Worm (Caenorhabditis elegans) whole organism, young adult: ENCODE results near the gene act-3.

ENCODE experiments used
- B0261.1 ChIP-seq: sonication (generic microtip); optimal IDR thresholded peaks from 2 replicates; lab custom pipeline; 2016; ENCODE audit warnings: mild to moderate bottlenecking, missing genetic modification characterization, moderate library complexity, missing compliant biosample characterization
- C06A6.2 ChIP-seq: fragments of 200-800 bp; sonication (Bioruptor generic); conservative IDR thresholded peaks from 2 replicates; pipeline ENCODE4 v1.3.6; 2022; ENCODE audit warnings: missing genetic modification characterization, missing compliant biosample characterization
- F23B12.7 ChIP-seq: sonication (generic microtip); optimal IDR thresholded peaks from 2 replicates; lab custom pipeline; 2017; ENCODE audit warnings: missing genetic modification characterization, mild to moderate bottlenecking, missing compliant biosample characterization, antibody characterized with exemption, moderate library complexity; ENCODE audit not compliant: insufficient read depth
- cebp-2 ChIP-seq: fragments of 200-800 bp; sonication (Bioruptor generic); IDR thresholded peaks from 2 replicates; pipeline ENCODE4 v1.3.6; 2022; ENCODE audit warnings: missing genetic modification characterization, missing compliant biosample characterization
- him-1 ChIP-seq: sonication (generic microtip); optimal IDR thresholded peaks from 2 replicates; lab custom pipeline; 2016; ENCODE audit warnings: missing genotype, missing genetic modification reagents, missing genetic modification characterization, missing compliant biosample characterization
- hlh-12 ChIP-seq: sonication (generic microtip); optimal IDR thresholded peaks from 2 replicates; lab custom pipeline; 2016; ENCODE audit warnings: missing genetic modification characterization, missing compliant biosample characterization
- lin-35 ChIP-seq, 3 experiments: fragments of 150-350 bp in 2 of 3; sonication (generic microtip) in 1 of 3; optimal IDR thresholded peaks; 2 replicates each; lab custom pipeline; 2014 to 2018; ENCODE audit warnings: missing biosample characterization in 3 of 3, missing genetic modification characterization in 3 of 3, missing genetic modification reagents in 3 of 3
- lsy-27 ChIP-seq: sonication (generic microtip); optimal IDR thresholded peaks from 2 replicates; lab custom pipeline; 2017; ENCODE audit warnings: missing genetic modification characterization, mild to moderate bottlenecking, missing compliant biosample characterization, antibody characterized with exemption, missing genotype, borderline replicate concordance; ENCODE audit not compliant: insufficient read depth
- madf-3 ChIP-seq: fragments of 200-800 bp; sonication (Bioruptor generic); IDR thresholded peaks from 2 replicates; pipeline ENCODE4 v1.3.6; 2022; ENCODE audit warnings: missing genetic modification reagents, missing genetic modification characterization, missing compliant biosample characterization
- pbrm-1 ChIP-seq: fragments of 200-800 bp; sonication (Bioruptor generic); IDR thresholded peaks from 2 replicates; pipeline ENCODE4 v1.3.6; 2022; ENCODE audit warnings: missing genetic modification reagents, missing genetic modification characterization, missing compliant biosample characterization
- repo-1 ChIP-seq: sonication (generic microtip); optimal IDR thresholded peaks from 2 replicates; lab custom pipeline; 2017; ENCODE audit warnings: mild to moderate bottlenecking, missing genetic modification characterization, missing compliant biosample characterization
- snpc-3.4 ChIP-seq: sonication (generic microtip); optimal IDR thresholded peaks from 2 replicates; lab custom pipeline; 2017; ENCODE audit warnings: missing genetic modification characterization, mild to moderate bottlenecking, missing compliant biosample characterization, antibody characterized with exemption, moderate library complexity, missing genotype, missing genetic modification reagents
- snpc-4 ChIP-seq, 5 experiments: fragments of 150-350 bp in 1 of 5; sonication (generic microtip) in 4 of 5; optimal IDR thresholded peaks; 2 replicates each; lab custom pipeline; 2014 to 2018; ENCODE audit warnings: missing genetic modification characterization in 5 of 5, missing biosample characterization in 3 of 5, antibody characterized with exemption in 2 of 5, mild to moderate bottlenecking in 2 of 5, missing compliant biosample characterization in 2 of 5, missing genotype in 2 of 5, moderate library complexity in 2 of 5, missing genetic modification reagents in 1 of 5
- ztf-6 ChIP-seq: fragments of 200-800 bp; sonication (Bioruptor generic); IDR thresholded peaks from 2 replicates; pipeline ENCODE4 v1.3.6; 2022; ENCODE audit warnings: missing genetic modification reagents, missing genetic modification characterization, missing compliant biosample characterization

DNA sequence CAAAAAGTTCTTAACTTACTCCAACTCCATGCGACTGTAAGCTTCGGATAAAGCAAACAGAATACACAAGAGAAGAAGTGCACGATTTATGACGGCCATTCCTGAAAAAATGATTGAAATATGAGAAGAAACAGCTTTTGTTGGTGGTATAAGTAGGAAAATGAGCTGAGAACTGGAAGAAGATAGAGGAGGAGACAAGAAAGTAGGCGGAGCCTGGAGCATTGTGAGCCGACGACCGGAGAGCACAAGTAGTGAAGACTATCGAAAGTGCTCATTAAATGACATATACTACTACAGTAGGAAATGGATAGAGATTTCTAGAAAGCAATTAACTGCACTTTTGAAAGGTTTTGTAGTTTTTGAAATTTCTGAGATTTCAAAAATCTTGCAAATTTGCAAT lies 8.8 kb downstream of the act-3 start, which contains the start of gene nlp-80:
- no peak for TF ChIP-seq F23B12.7 (tag; lab: Kevin White, UChicago)
- TF ChIP-seq him-1 = no peak
- no peak for TF ChIP-seq madf-3 (GFP tag; lab: Robert Waterston, UW)
- TF ChIP-seq snpc-3.4 (tag; lab: Kevin White, UChicago) = no peak
- TF ChIP-seq lsy-27 (tag; lab: Kevin White, UChicago) = no peak
- no peak for TF ChIP-seq B0261.1 (tag; lab: Kevin White, UChicago)
- no peak for TF ChIP-seq C06A6.2
- TF ChIP-seq snpc-4 (GFP tag; optimal IDR thresholded peaks at IDR 0.05; lab: Kevin White, UChicago) = no peak
- TF ChIP-seq snpc-4 (tag; optimal IDR thresholded peaks at IDR 0.05; lab: Kevin White, UChicago) = no peak
- TF ChIP-seq pbrm-1 (GFP tag; lab: Robert Waterston, UW) = no peak
- no peak for TF ChIP-seq lin-35 (GFP tag; optimal IDR thresholded peaks at IDR 0.05; lab: Kevin White, UChicago)
- no peak for TF ChIP-seq repo-1 (tag; lab: Kevin White, UChicago)
- TF ChIP-seq cebp-2 (GFP tag; lab: Robert Waterston, UW) = no peak
- no peak for TF ChIP-seq hlh-12 (tag; lab: Kevin White, UChicago)
- no peak for TF ChIP-seq ztf-6 (GFP tag; lab: Robert Waterston, UW)
